Worm (Caenorhabditis elegans): Measurements from ENCODE around the gene K09C4.7.

DNA sequence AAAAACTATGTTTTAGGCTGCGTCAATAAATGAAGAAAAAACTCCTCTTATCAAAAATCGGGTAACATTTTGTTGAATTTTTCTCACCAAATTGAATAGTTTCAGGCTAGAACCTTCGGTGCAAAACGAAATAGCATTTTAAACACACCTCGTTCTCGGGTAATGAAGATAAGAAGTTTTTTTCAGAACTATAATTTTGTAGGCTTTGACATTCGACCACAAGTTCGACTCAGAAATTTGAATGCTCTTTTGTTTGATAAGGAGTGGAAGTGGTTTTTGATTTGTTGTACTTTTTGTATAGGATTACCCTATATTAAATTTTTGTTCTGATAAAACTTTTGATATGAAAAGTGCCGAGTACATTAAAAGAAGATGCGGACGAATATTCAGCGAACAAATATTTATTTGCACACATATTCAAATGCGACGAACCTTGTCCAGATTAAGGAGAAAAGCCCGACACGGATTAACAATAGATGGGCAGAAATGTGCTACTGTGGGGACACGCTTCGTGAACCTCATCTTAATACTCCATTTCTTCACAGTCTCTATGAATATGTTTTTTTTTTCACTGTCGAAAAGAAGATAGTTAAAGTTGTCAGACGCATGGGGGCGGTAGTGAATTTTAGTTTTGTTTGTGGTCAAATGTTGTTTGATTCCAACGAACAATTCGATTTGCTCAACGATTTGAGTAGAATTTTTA, 34.1 kb downstream of the K09C4.7 start:
- TF ChIP-seq him-1 (tag; optimal IDR thresholded peaks at IDR 0.05) (no peak), W03F9.2 (tag; optimal IDR thresholded peaks at IDR 0.05) (no peak)
